Worm (Caenorhabditis elegans) whole organism, mixed stage, embryonic: ENCODE results near the gene isw-1.

Source experiments
- lsy-2 ChIP-seq: fragments of 150-350 bp; optimal IDR thresholded peaks from 2 replicates; lab custom pipeline; 2014; ENCODE audit warnings: missing biosample characterization, missing genetic modification characterization
- nhr-12 ChIP-seq: fragments of 150-350 bp; optimal IDR thresholded peaks from 2 replicates; lab custom pipeline; 2014; ENCODE audit warnings: missing biosample characterization, missing genetic modification characterization
- nhr-237 ChIP-seq: fragments of 150-350 bp; optimal IDR thresholded peaks from 2 replicates; lab custom pipeline; 2014; ENCODE audit warnings: missing biosample characterization, missing genetic modification characterization
- snpc-4 ChIP-seq: fragments of 150-350 bp; optimal IDR thresholded peaks from 2 replicates; lab custom pipeline; 2014; ENCODE audit warnings: missing biosample characterization, missing genetic modification characterization
- tbx-8 ChIP-seq: fragments of 200-800 bp; sonication (Bioruptor generic); optimal IDR thresholded peaks from 2 replicates; lab custom pipeline; 2018; ENCODE audit warnings: mild to moderate bottlenecking, missing genetic modification characterization, moderate library complexity, missing compliant biosample characterization

ce11 chrIII:6736971-6737370 lies 27.1 kb upstream of the isw-1 start, which contains the start of gene K07E12.2:
- TF ChIP-seq nhr-237 (no peak), nhr-12 (tag; lab: Kevin White, UChicago) (no peak), lsy-2 (tag; lab: Kevin White, UChicago) (no peak), tbx-8 (GFP tag; lab: Kevin White, UChicago) (no peak), snpc-4 (tag; lab: Kevin White, UChicago) (no peak)
